Worm (Caenorhabditis elegans): ENCODE results near the gene poml-1.

DNA sequence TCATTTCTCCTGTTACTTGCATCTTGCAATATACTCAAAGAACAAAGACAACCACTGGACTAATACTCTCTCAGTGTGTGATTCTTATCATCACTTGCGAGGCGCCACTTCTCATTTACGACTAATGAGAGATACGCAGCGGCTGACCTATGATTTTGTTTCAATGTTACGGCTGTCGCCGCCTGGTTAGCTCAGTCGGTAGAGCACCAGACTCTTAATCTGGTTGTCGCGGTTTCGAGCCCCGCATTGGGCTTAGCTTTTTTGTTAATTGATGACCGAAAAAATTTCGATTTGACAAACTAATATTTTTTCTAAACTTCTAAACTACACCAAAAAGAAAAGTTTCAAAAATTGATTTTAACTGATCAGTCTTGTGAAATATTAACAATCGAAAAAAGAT lies 6.4 kb downstream of the poml-1 start:
- no peak for TF ChIP-seq nhr-12 (tag; optimal IDR thresholded peaks at IDR 0.05)
- no peak for TF ChIP-seq zag-1 (tag; optimal IDR thresholded peaks at IDR 0.05)

All from whole organism, L3 larva.